Worm (Caenorhabditis elegans): ENCODE results near the gene R10E4.3.

R10E4.3 gene

DNA sequence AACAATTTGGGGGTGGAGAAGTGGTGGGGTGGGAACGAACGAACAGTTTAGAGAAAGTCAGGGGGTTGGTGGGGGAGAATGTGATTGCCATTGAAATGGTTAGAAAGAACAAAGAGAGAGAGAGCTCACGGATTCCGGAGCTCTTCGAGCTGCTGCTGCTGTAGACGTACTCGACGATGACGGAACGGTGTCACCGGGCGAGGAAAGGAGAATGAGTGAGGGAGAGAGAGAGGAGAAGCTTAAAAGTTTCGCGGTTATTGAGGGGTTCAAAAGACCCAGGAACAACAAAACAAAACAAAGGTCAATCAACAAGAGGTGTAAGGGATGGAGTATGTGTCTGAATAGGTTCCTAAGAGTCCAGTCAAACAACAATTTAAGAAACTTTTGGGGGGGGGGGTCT, 11.0 kb downstream of the R10E4.3 start:
- TF ChIP-seq him-1 (tag; optimal IDR thresholded peaks at IDR 0.05) (no peak), W03F9.2 (tag; optimal IDR thresholded peaks at IDR 0.05) (no peak), dao-5 (tag; optimal IDR thresholded peaks at IDR 0.05) (no peak)

DNA sequence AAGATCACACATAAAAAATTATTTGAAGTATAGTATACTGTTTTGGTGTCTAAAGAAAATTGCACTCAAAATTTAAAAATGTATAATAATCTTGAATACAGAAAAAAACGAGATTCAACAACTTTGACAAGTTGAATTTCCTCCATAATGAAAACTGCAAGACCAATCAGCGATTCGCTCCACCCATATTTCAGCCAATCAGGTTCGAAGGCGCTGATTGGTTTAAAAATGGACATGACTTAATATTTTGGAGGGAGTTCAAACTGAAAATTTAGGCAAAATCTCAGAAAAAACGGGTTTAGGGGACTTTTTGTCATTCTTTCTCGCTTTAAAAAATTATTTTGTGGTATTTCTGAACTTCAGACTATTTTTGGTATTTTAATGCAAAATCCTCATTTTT, 11.6 kb downstream of the R10E4.3 start:
- no peak for TF ChIP-seq dao-5 (tag; optimal IDR thresholded peaks at IDR 0.05)
- no peak for TF ChIP-seq W03F9.2 (tag; optimal IDR thresholded peaks at IDR 0.05)
- no peak for TF ChIP-seq him-1 (tag; optimal IDR thresholded peaks at IDR 0.05)

DNA sequence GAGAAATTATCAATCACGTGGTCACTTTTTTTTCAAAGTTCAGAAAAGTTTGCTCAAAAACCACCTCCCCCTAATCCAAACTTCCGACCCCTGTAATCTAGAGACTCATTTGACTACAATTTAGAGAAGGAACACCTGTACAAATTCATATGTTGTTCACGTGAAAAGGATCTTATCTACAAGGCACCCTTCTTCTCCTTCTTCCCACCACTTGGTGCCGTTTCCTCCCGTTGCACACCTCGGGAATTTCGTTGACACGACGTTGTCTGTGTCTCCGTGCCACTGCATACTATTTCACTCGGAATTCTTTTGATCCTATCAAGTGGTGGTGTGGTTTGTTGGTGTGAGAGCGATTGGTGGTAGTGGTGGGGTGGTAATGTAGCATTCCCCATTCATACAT, 12.8 kb downstream of the R10E4.3 start:
- TF ChIP-seq him-1 (tag; optimal IDR thresholded peaks at IDR 0.05) (no peak), dao-5 (tag; optimal IDR thresholded peaks at IDR 0.05) (no peak), W03F9.2 (tag; optimal IDR thresholded peaks at IDR 0.05) (no peak)

DNA sequence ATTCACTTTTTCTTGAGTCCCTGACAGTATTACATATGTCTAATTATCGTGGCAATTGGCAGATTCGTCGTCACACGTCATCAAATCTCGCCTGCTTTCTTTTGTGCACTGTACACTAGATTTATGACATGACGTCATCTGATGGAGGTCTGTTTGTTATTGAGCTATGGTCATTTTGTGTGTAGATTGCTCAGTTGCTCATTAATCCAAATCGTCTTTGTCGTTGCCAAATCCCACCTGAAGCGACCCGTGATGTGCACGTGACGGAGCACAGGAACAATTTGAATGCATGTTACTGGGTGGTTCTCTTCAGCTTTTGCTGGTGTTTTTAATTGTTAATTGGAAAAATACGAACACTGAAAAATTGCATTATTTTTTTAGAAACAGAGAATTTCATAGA, 14.4 kb downstream of the R10E4.3 start:
- TF ChIP-seq dao-5 (tag; optimal IDR thresholded peaks at IDR 0.05): no peak
- no peak for TF ChIP-seq him-1 (tag; optimal IDR thresholded peaks at IDR 0.05)
- no peak for TF ChIP-seq W03F9.2 (tag; optimal IDR thresholded peaks at IDR 0.05)

DNA sequence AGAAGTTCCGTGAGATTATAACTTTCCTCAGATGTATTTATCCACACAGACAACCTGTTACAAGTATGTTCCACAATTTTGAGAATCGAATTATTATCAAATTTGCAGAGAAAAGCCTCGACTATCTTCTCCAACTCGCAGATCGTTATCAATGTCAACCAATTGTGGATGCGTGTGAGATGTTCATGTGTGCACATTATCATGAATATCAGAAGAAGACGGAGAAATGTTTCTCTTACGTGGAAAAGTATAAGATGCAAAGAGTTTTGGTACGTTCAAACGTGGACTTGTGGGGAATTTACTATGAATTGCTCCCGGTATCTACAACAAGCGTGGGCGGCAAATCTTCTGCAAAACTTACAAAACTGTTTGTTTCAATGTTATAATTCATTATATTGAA, 16.2 kb downstream of the R10E4.3 start:
- TF ChIP-seq W03F9.2 (tag; optimal IDR thresholded peaks at IDR 0.05) (no peak), him-1 (tag; optimal IDR thresholded peaks at IDR 0.05) (no peak), dao-5 (tag; optimal IDR thresholded peaks at IDR 0.05) (no peak)

DNA sequence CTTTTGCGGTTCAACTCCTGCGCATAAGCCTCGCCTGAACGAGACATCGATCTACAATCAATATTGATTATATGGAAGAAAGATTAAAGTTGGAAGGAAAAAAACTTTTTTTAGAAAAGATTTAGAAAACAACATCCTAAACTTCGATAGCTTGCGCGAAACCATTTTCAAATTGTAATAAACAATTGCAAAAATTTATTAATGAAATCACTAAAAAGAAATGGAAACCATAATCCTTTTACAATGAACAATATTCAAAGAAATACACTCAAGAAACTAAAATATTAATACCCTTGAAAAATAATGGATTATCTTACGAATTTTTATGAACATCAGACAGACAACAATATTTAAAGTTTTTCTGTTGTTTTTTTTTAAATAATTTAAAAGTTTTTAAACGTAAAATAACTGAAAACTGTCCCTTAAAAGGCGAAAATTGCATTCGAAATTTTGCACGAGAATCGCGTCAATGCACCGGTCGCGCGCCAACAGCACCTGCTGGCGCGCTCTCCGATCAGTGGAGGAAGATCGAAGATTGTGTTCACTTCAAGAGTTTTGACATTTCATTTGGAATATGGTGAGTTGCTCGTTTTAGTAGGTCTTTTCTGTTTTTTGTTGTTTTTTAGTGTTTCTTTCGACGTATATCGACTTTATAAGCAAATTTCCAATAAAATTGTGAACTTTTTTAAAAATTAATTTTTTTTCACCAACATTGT, 17.9 kb downstream of the R10E4.3 start, which contains the start of the genes sftb-1 and R10E4.1:
Gene sftb-1, minus strand, starts transcription at position 51 of the 716 bp plus-strand sequence.
Gene R10E4.1, plus strand, starts transcription at position 524 of the 716 bp plus-strand sequence.
- TF ChIP-seq W03F9.2 (tag; optimal IDR thresholded peaks at IDR 0.05) (peak; percentile 64), dao-5 (tag; optimal IDR thresholded peaks at IDR 0.05) (no peak)

DNA sequence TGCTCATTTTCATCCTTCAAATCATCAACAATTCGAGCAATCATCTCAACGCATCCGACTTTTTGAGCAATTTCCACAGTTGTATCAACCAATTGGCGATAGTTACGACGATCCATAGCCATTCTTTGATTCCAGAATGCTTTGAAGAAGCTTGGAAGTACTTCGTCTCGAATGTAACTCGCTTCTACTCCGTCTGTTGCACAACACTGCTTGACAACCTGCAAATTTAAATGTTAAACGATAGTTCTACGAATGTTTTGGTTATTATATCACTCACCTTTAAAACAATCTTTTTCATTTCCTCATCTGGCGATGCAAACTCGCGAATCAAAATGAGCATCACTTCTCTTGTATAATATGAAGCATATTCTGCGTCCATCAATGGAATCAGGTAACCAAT, 21.4 kb downstream of the R10E4.3 start:
- TF ChIP-seq him-1 (tag; optimal IDR thresholded peaks at IDR 0.05) (no peak), W03F9.2 (tag; optimal IDR thresholded peaks at IDR 0.05) (no peak), dao-5 (tag; optimal IDR thresholded peaks at IDR 0.05) (no peak)

DNA sequence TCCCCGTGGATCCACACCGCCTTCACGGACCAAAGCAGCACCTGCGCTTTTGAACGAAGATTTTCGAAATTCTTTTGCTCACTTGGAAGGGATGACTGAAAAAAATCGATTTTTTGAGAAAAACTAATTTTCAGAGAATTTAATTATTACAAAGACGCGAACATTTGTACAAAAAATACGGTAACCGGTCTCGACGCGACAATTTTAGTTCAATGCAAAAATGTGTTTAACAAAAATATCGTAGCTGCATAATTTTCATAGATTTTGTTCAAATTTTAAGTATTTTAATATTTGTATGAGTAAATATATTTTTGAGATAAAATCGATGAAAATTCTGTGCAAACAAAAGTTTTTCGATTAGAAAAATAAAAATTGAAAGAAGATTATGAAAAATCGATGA, 24.2 kb downstream of the R10E4.3 start, which contains the start of gene T08A11.1:
Gene T08A11.1, minus strand, starts transcription at position 101 of the 400 bp plus-strand sequence.
- TF ChIP-seq dao-5 (tag; optimal IDR thresholded peaks at IDR 0.05) (no peak), him-1 (tag; optimal IDR thresholded peaks at IDR 0.05) (no peak)

DNA sequence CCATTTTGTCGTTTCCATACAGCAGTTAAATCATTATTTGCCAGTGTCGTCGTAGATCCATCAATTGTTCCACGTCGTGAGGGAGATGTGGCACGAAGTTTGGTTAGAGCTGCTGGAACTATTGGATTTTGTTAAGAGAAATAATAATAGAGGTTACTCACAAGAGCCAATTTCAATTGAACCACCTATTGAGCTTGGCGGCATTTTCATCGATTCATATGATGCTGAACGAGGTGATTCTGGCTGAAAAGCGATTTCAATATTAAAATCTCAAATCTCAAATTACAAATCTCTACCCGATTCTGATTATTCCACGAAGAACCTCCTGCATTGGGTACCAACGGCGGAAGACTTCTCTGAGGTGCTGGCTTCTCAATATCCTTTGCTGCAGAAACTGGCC, 29.4 kb downstream of the R10E4.3 start:
- TF ChIP-seq dao-5 (tag; optimal IDR thresholded peaks at IDR 0.05) (no peak), W03F9.2 (tag; optimal IDR thresholded peaks at IDR 0.05) (no peak), him-1 (tag; optimal IDR thresholded peaks at IDR 0.05) (no peak)

DNA sequence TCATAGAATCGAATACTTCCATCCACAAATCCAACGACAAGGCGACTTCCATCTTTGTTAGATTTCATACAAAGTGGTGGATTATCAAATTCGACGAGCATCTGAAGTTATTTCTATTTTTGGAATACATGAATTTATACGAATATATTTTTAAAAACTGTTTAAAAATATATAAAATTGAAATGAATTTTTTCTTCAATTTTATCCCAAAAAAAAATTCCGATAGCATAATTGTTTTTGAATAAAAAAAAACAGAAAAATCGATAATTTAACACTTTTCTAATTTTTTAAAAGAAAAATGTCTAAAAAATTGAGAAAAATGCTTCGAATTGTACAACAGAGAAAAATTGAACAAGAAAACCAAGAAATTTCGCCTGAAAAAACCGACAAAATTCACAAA, 39.7 kb downstream of the R10E4.3 start, which contains the start of gene Y44F5A.1:
Gene Y44F5A.1, minus strand, starts transcription at position 101 of the 400 bp plus-strand sequence.
- no peak for TF ChIP-seq him-1 (tag; optimal IDR thresholded peaks at IDR 0.05)
- TF ChIP-seq dao-5 (tag; optimal IDR thresholded peaks at IDR 0.05): no peak
- no peak for TF ChIP-seq W03F9.2 (tag; optimal IDR thresholded peaks at IDR 0.05)

DNA sequence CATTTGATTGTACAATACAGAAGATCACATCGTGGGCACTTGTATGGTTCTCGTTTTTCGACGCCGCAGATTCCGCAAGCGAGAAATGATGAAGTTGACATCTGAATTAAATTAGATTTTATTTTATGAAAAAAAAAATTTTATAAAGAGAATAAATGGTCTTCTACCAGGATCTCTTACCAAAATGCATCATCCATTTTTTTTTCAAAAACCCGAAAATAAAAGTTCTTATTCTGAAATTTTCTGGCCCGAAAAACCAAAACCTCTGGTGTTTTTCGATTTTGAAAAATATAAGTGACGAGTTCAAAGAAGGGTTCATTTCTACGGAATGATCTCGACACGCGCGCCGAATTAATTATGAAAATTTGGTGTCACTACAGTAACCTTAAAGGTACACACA, 43.0 kb downstream of the R10E4.3 start, which contains the start of gene zhit-2:
Gene zhit-2, minus strand, starts transcription at position 101 of the 400 bp plus-strand sequence.
- TF ChIP-seq dao-5 (tag; optimal IDR thresholded peaks at IDR 0.05) (no peak), W03F9.2 (tag; optimal IDR thresholded peaks at IDR 0.05) (no peak), him-1 (tag; optimal IDR thresholded peaks at IDR 0.05) (no peak)

DNA sequence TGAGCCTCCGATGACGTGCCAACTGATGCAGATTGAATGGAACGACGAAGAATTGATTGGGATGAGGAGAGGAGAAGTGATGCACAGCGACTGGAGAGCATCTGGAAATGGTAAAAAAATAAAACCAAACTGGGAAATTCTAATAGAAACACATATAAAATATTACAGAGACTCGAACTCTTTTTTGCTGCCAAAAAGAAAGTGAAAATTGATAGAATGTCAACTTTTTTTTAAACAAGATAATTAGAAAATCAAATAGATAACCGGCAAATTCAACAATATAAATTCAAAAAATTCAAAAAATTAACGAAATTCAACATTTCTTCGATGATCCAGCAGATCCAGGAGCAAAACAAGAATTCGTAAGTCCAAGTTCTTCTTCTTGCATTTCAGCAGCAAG, 43.8 kb downstream of the R10E4.3 start, which contains the start of gene mrpl-21:
Gene mrpl-21, minus strand, starts transcription at position 101 of the 400 bp plus-strand sequence.
- TF ChIP-seq him-1 (tag; optimal IDR thresholded peaks at IDR 0.05) (no peak), dao-5 (tag; optimal IDR thresholded peaks at IDR 0.05) (no peak), W03F9.2 (tag; optimal IDR thresholded peaks at IDR 0.05) (no peak)

DNA sequence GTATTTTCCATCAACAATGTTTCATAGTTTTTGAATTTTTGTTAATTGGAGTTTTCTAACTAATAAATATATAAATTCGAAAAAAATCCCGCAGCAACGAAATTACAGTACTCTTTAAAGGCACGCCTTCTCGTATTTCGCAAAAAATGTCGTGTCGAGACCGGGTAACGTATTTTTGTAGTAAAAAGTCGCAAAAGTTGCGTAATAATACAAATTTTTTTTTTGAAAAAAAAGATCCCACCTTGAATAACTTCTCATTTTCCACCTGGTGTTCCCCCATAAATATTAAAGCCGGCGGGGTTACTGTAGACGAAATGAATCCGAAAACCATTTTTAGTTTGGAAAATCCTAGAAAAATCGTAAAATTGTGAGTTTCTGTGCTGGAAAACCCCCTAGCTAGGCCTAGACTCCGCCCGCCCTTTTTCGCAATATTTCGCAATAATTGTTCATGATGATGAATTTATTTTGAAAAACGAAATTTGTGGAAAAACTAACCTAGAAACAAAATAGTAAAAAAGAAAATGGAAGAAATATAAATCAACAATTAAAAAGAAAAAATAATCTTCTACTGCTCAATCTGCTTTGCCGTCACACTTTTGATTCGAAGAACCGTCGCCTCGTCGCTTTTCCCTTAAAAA, 44.9 kb downstream of the R10E4.3 start, which contains the start of gene F43C1.7:
Gene F43C1.7, minus strand, starts transcription at position 351 of the 638 bp plus-strand sequence.
- TF ChIP-seq him-1 (tag; optimal IDR thresholded peaks at IDR 0.05): no peak
- no peak for TF ChIP-seq W03F9.2 (tag; optimal IDR thresholded peaks at IDR 0.05)
- no peak for TF ChIP-seq dao-5 (tag; optimal IDR thresholded peaks at IDR 0.05)

DNA sequence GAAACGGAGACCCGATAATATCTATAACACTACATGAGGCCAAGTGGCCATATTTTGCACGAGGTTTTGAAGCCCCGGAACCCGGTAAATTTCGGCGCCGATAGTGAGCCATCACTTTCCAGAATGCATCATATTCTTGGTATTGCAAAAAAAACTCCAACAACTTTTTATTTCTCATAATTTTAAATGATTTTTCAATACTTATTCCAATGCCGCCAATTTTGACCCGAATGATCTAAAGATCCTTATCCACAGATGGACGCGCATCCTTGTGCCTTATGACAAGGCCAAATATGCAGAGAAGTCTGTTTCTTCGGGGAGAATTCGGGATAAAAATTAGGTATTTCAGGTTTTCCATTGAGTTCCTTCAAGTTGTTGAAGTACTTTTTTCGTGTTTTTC, 46.1 kb downstream of the R10E4.3 start:
- TF ChIP-seq W03F9.2 (tag; optimal IDR thresholded peaks at IDR 0.05) (no peak), dao-5 (tag; optimal IDR thresholded peaks at IDR 0.05) (no peak), him-1 (tag; optimal IDR thresholded peaks at IDR 0.05) (no peak)

All from whole organism, L4/young adult.